Worm (Caenorhabditis elegans): ENCODE measurements around the gene W02C12.2.

- no peak for TF ChIP-seq F57C9.4 (tag; optimal IDR thresholded peaks at IDR 0.05)
- no peak for TF ChIP-seq F52B5.7 (tag; optimal IDR thresholded peaks at IDR 0.05)
- no peak for TF ChIP-seq ets-4 (GFP tag; optimal IDR thresholded peaks at IDR 0.05)
- TF ChIP-seq B0336.3 (GFP tag; IDR thresholded peaks at IDR 0.05) = no peak
- TF ChIP-seq lin-35 (GFP tag; optimal IDR thresholded peaks at IDR 0.05) = no peak
Observed at ce11 chrIV:4014341-4014826, 6.6 kb upstream of the W02C12.2 start.
